Worm (Caenorhabditis elegans) whole organism, mixed stage, embryonic: ENCODE results near the gene srt-8.
"Not testable (repeated sequence)": the region's sequence is repeated elsewhere in the genome, so short reads cannot be mapped to it uniquely, and the experiment has no call there.

ENCODE experiments used
- M03D4.4 ChIP-seq: sonication (generic microtip); optimal IDR thresholded peaks from 2 replicates; lab custom pipeline; 2017; ENCODE audit warnings: mild to moderate bottlenecking, missing genetic modification characterization, missing compliant biosample characterization
- bed-3 ChIP-seq: fragments of 200-800 bp; sonication (Bioruptor generic); optimal IDR thresholded peaks from 3 replicates; lab custom pipeline; 2018; ENCODE audit warnings: mild to moderate bottlenecking, missing genetic modification characterization, moderate library complexity, missing compliant biosample characterization
- blmp-1 ChIP-seq: fragments of 150-350 bp; optimal IDR thresholded peaks from 2 replicates; lab custom pipeline; 2014; ENCODE audit warnings: missing biosample characterization, missing genetic modification characterization
- ceh-39 ChIP-seq: fragments of 150-350 bp; optimal IDR thresholded peaks from 2 replicates; lab custom pipeline; 2014; ENCODE audit warnings: missing biosample characterization, missing genetic modification characterization
- ceh-43 ChIP-seq: fragments of 200-800 bp; sonication (Bioruptor generic); optimal IDR thresholded peaks from 2 replicates; lab custom pipeline; 2018; ENCODE audit warnings: mild to moderate bottlenecking, missing genetic modification characterization, moderate library complexity, missing compliant biosample characterization
- ceh-83 ChIP-seq: fragments of 200-800 bp; sonication (Bioruptor generic); optimal IDR thresholded peaks from 2 replicates; lab custom pipeline; 2018; ENCODE audit warnings: mild to moderate bottlenecking, missing genetic modification characterization, missing compliant biosample characterization
- ces-1 ChIP-seq: fragments of 150-350 bp; optimal IDR thresholded peaks from 2 replicates; lab custom pipeline; 2014; ENCODE audit warnings: missing biosample characterization, missing genetic modification reagents, missing genetic modification characterization
- cnd-1 ChIP-seq: fragments of 200-800 bp; sonication (Bioruptor generic); optimal IDR thresholded peaks from 2 replicates; lab custom pipeline; 2018; ENCODE audit warnings: mild to moderate bottlenecking, missing genetic modification characterization, missing compliant biosample characterization
- elt-1 ChIP-seq: sonication (generic microtip); optimal IDR thresholded peaks from 2 replicates; lab custom pipeline; 2017; ENCODE audit warnings: missing genetic modification characterization, mild to moderate bottlenecking, missing compliant biosample characterization, antibody characterized with exemption, moderate library complexity, borderline replicate concordance; ENCODE audit not compliant: insufficient read depth
- elt-3 ChIP-seq: fragments of 150-350 bp; optimal IDR thresholded peaks from 2 replicates; lab custom pipeline; 2014; ENCODE audit warnings: missing biosample characterization, missing genetic modification characterization
- flh-1 ChIP-seq: fragments of 200-800 bp; sonication (Bioruptor generic); optimal IDR thresholded peaks from 2 replicates; lab custom pipeline; 2018; ENCODE audit warnings: mild to moderate bottlenecking, missing genetic modification characterization, moderate library complexity, missing compliant biosample characterization
- ham-2 ChIP-seq: fragments of 200-800 bp; sonication (Bioruptor generic); optimal IDR thresholded peaks from 2 replicates; lab custom pipeline; 2018; ENCODE audit warnings: mild to moderate bottlenecking, missing genetic modification characterization, missing compliant biosample characterization
- hlh-1 ChIP-seq: fragments of 150-350 bp; optimal IDR thresholded peaks from 2 replicates; lab custom pipeline; 2014; ENCODE audit warnings: missing biosample characterization, missing genetic modification reagents, missing genetic modification characterization
- lin-13 ChIP-seq: fragments of 150-350 bp; optimal IDR thresholded peaks from 2 replicates; lab custom pipeline; 2014; ENCODE audit warnings: missing biosample characterization, missing genetic modification characterization
- lin-32 ChIP-seq: fragments of 200-800 bp; sonication (Bioruptor generic); optimal IDR thresholded peaks from 2 replicates; lab custom pipeline; 2018; ENCODE audit warnings: mild to moderate bottlenecking, missing genetic modification characterization, missing compliant biosample characterization
- lsy-2 ChIP-seq: fragments of 150-350 bp; optimal IDR thresholded peaks from 2 replicates; lab custom pipeline; 2014; ENCODE audit warnings: missing biosample characterization, missing genetic modification characterization
- mab-5 ChIP-seq: fragments of 150-350 bp; optimal IDR thresholded peaks from 2 replicates; lab custom pipeline; 2014; ENCODE audit warnings: missing biosample characterization, missing genetic modification characterization
- mep-1 ChIP-seq: fragments of 150-350 bp; optimal IDR thresholded peaks from 2 replicates; lab custom pipeline; 2017; ENCODE audit warnings: missing biosample characterization, missing genetic modification reagents, missing genetic modification characterization, inconsistent platforms
- mls-2 ChIP-seq: sonication (generic microtip); optimal IDR thresholded peaks from 2 replicates; lab custom pipeline; 2016; ENCODE audit warnings: mild to moderate bottlenecking, missing genetic modification characterization, moderate library complexity, missing compliant biosample characterization
- nhr-12 ChIP-seq: fragments of 150-350 bp; optimal IDR thresholded peaks from 2 replicates; lab custom pipeline; 2014; ENCODE audit warnings: missing biosample characterization, missing genetic modification characterization
- nhr-2 ChIP-seq: fragments of 150-350 bp; optimal IDR thresholded peaks from 2 replicates; lab custom pipeline; 2014; ENCODE audit warnings: missing biosample characterization, missing genetic modification characterization
- nhr-237 ChIP-seq: fragments of 150-350 bp; optimal IDR thresholded peaks from 2 replicates; lab custom pipeline; 2014; ENCODE audit warnings: missing biosample characterization, missing genetic modification characterization
- nhr-28 ChIP-seq: fragments of 150-350 bp; optimal IDR thresholded peaks from 2 replicates; lab custom pipeline; 2014; ENCODE audit warnings: missing biosample characterization, missing genetic modification characterization
- nhr-76 ChIP-seq: sonication (generic microtip); optimal IDR thresholded peaks from 2 replicates; lab custom pipeline; 2017; ENCODE audit warnings: missing biosample characterization, missing genetic modification characterization
- pha-4 ChIP-seq: fragments of 150-350 bp; optimal IDR thresholded peaks from 2 replicates; lab custom pipeline; 2018; ENCODE audit warnings: missing biosample characterization, missing genetic modification reagents, missing genetic modification characterization
- sem-2 ChIP-seq: fragments of 200-800 bp; sonication (Bioruptor generic); optimal IDR thresholded peaks from 2 replicates; lab custom pipeline; 2018; ENCODE audit warnings: mild to moderate bottlenecking, missing genetic modification characterization, missing compliant biosample characterization
- snpc-4 ChIP-seq: fragments of 150-350 bp; optimal IDR thresholded peaks from 2 replicates; lab custom pipeline; 2014; ENCODE audit warnings: missing biosample characterization, missing genetic modification characterization
- sptf-1 ChIP-seq: sonication (generic microtip); optimal IDR thresholded peaks from 2 replicates; lab custom pipeline; 2017; ENCODE audit warnings: mild to moderate bottlenecking, missing genetic modification characterization, moderate library complexity, missing compliant biosample characterization
- tbx-8 ChIP-seq: fragments of 200-800 bp; sonication (Bioruptor generic); optimal IDR thresholded peaks from 2 replicates; lab custom pipeline; 2018; ENCODE audit warnings: mild to moderate bottlenecking, missing genetic modification characterization, moderate library complexity, missing compliant biosample characterization
- unc-120 ChIP-seq: sonication (generic microtip); optimal IDR thresholded peaks from 2 replicates; lab custom pipeline; 2017; ENCODE audit warnings: missing genetic modification characterization, missing compliant biosample characterization; ENCODE audit not compliant: poor library complexity, severe bottlenecking
- unc-39 ChIP-seq: fragments of 150-350 bp; optimal IDR thresholded peaks from 2 replicates; lab custom pipeline; 2014; ENCODE audit warnings: missing biosample characterization, missing genetic modification characterization
- zip-8 ChIP-seq: fragments of 150-350 bp; optimal IDR thresholded peaks from 2 replicates; lab custom pipeline; 2014; ENCODE audit warnings: missing biosample characterization, missing genetic modification characterization
- ztf-11 ChIP-seq: fragments of 150-350 bp; optimal IDR thresholded peaks from 2 replicates; lab custom pipeline; 2014; ENCODE audit warnings: missing biosample characterization, missing genetic modification characterization

Gene srt-8

ce11 chrV:3094351-3094750 lies 8.0 kb downstream of the srt-8 start, which contains the start of gene cyp-33C9:
Gene cyp-33C9, minus strand, starts transcription at chrV:3094561.
- TF ChIP-seq ceh-83 (GFP tag; lab: Kevin White, UChicago) (no peak), ceh-43 (GFP tag; lab: Kevin White, UChicago) (no peak), elt-3 (tag; lab: Kevin White, UChicago) (no peak), mls-2 (tag; lab: Kevin White, UChicago) (no peak), cnd-1 (tag; lab: Kevin White, UChicago) (no peak), ces-1 (GFP tag; lab: Kevin White, UChicago) (no peak), lin-32 (GFP tag; lab: Kevin White, UChicago) (no peak), ztf-11 (tag; lab: Kevin White, UChicago) (no peak), zip-8 (tag; lab: Kevin White, UChicago) (no peak), nhr-28 (tag; lab: Kevin White, UChicago) (no peak), lsy-2 (tag; lab: Kevin White, UChicago) (no peak), hlh-1 (tag; lab: Kevin White, UChicago) (no peak), sem-2 (GFP tag; lab: Kevin White, UChicago) (no peak)

- TF ChIP-seq mab-5 (tag; lab: Kevin White, UChicago): no peak
- no peak for TF ChIP-seq nhr-12 (tag; lab: Kevin White, UChicago)
- TF ChIP-seq unc-39 (tag; lab: Kevin White, UChicago): no peak
- no peak for TF ChIP-seq hlh-1 (tag; lab: Kevin White, UChicago)
- TF ChIP-seq blmp-1: no peak
- no peak for TF ChIP-seq nhr-28 (tag; lab: Kevin White, UChicago)
- TF ChIP-seq unc-120 (tag; lab: Kevin White, UChicago): no peak
- TF ChIP-seq ham-2 (GFP tag; lab: Kevin White, UChicago): no peak
- no peak for TF ChIP-seq sptf-1 (tag; lab: Kevin White, UChicago)
- TF ChIP-seq nhr-2 (tag; lab: Kevin White, UChicago): no peak
Observed at ce11 chrV:3100527-3100926, 14.2 kb downstream of the srt-8 start.

ce11 chrV:3102049-3102448 lies 15.7 kb downstream of the srt-8 start, which contains the start of gene Y73C8C.4:
Gene Y73C8C.4, minus strand, starts transcription at chrV:3102149.
- not testable (repeated sequence) for TF ChIP-seq hlh-1, zip-8, cnd-1 (tag; lab: Kevin White, UChicago)

- no peak for TF ChIP-seq bed-3 (GFP tag; lab: Kevin White, UChicago)
- TF ChIP-seq ztf-11 (tag; lab: Kevin White, UChicago): no peak
- TF ChIP-seq snpc-4: no peak
- no peak for TF ChIP-seq lin-32 (GFP tag; lab: Kevin White, UChicago)
- no peak for TF ChIP-seq nhr-76
- no peak for TF ChIP-seq nhr-2 (tag; lab: Kevin White, UChicago)
- no peak for TF ChIP-seq sem-2 (GFP tag; lab: Kevin White, UChicago)
- no peak for TF ChIP-seq tbx-8
- TF ChIP-seq zip-8 (tag; lab: Kevin White, UChicago): no peak
- no peak for TF ChIP-seq pha-4
- TF ChIP-seq elt-1 (tag; lab: Kevin White, UChicago): no peak
- TF ChIP-seq sptf-1 (tag; lab: Kevin White, UChicago): no peak
- TF ChIP-seq nhr-237 (tag; lab: Kevin White, UChicago): no peak
- no peak for TF ChIP-seq ceh-39 (tag; lab: Kevin White, UChicago)
- TF ChIP-seq M03D4.4 (tag; lab: Kevin White, UChicago): no peak
- no peak for TF ChIP-seq blmp-1
- TF ChIP-seq ham-2 (GFP tag; lab: Kevin White, UChicago): no peak
- TF ChIP-seq flh-1 (GFP tag; lab: Kevin White, UChicago): no peak
- TF ChIP-seq mep-1 (tag; lab: Kevin White, UChicago): no peak
- no peak for TF ChIP-seq unc-39 (tag; lab: Kevin White, UChicago)
Observed at ce11 chrV:3104134-3104533, 17.8 kb downstream of the srt-8 start, which contains the start of gene str-66. Gene str-66, minus strand, starts transcription at chrV:3104234.

ce11 chrV:3105810-3106209 lies 19.4 kb downstream of the srt-8 start, which contains the start of gene str-69:
Gene str-69, minus strand, starts transcription at chrV:3105910.
- TF ChIP-seq mls-2 (tag; lab: Kevin White, UChicago): no peak
- no peak for TF ChIP-seq ztf-11 (tag; lab: Kevin White, UChicago)
- TF ChIP-seq mab-5 (tag; lab: Kevin White, UChicago): no peak
- no peak for TF ChIP-seq flh-1 (GFP tag; lab: Kevin White, UChicago)
- no peak for TF ChIP-seq mep-1 (tag; lab: Kevin White, UChicago)
- no peak for TF ChIP-seq sptf-1 (tag; lab: Kevin White, UChicago)
- TF ChIP-seq ceh-39 (tag; lab: Kevin White, UChicago): no peak
- TF ChIP-seq nhr-237 (tag; lab: Kevin White, UChicago): no peak
- no peak for TF ChIP-seq lin-32 (GFP tag; lab: Kevin White, UChicago)
- TF ChIP-seq cnd-1 (tag; lab: Kevin White, UChicago): no peak
- TF ChIP-seq unc-120 (tag; lab: Kevin White, UChicago): no peak
- TF ChIP-seq bed-3 (GFP tag; lab: Kevin White, UChicago): no peak
- no peak for TF ChIP-seq lin-13 (tag; lab: Kevin White, UChicago)
- TF ChIP-seq nhr-76: no peak
- TF ChIP-seq ceh-83 (GFP tag; lab: Kevin White, UChicago): no peak
